Worm (Caenorhabditis elegans) whole organism, mixed stage, embryonic: Measurements from ENCODE around the gene leo-1.

Experiments
- mab-5 ChIP-seq: fragments of 150-350 bp; optimal IDR thresholded peaks from 2 replicates; lab custom pipeline; 2014; ENCODE audit warnings: missing biosample characterization, missing genetic modification characterization
- mep-1 ChIP-seq: fragments of 150-350 bp; optimal IDR thresholded peaks from 2 replicates; lab custom pipeline; 2017; ENCODE audit warnings: missing biosample characterization, missing genetic modification reagents, missing genetic modification characterization, inconsistent platforms
- nhr-237 ChIP-seq: fragments of 150-350 bp; optimal IDR thresholded peaks from 2 replicates; lab custom pipeline; 2014; ENCODE audit warnings: missing biosample characterization, missing genetic modification characterization
- nhr-28 ChIP-seq: fragments of 150-350 bp; optimal IDR thresholded peaks from 2 replicates; lab custom pipeline; 2014; ENCODE audit warnings: missing biosample characterization, missing genetic modification characterization
- nhr-76 ChIP-seq: sonication (generic microtip); optimal IDR thresholded peaks from 2 replicates; lab custom pipeline; 2017; ENCODE audit warnings: missing biosample characterization, missing genetic modification characterization
- snpc-4 ChIP-seq: fragments of 150-350 bp; optimal IDR thresholded peaks from 2 replicates; lab custom pipeline; 2014; ENCODE audit warnings: missing biosample characterization, missing genetic modification characterization
- sptf-1 ChIP-seq: sonication (generic microtip); optimal IDR thresholded peaks from 2 replicates; lab custom pipeline; 2017; ENCODE audit warnings: mild to moderate bottlenecking, missing genetic modification characterization, moderate library complexity, missing compliant biosample characterization
- unc-39 ChIP-seq: fragments of 150-350 bp; optimal IDR thresholded peaks from 2 replicates; lab custom pipeline; 2014; ENCODE audit warnings: missing biosample characterization, missing genetic modification characterization

DNA sequence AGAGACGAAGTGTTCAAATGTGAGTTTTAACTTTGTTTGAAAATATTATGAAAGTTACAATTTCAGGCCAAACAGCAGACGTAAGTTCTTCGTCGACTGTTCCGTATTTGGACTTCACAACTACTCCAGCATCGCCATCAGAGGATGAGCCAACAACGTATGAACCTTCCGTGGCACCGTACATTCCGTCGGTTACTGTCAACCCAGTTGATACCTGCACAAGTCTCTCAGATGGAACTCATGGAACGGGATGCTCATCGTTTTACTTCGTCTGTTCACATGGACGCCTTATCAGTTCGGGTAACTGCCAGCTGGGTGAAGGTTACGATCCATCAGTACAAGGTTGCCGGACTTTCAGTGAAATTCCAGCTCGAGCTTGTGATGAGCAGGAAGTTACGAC lies 46.5 kb upstream of the leo-1 start:
- TF ChIP-seq snpc-4 (tag; lab: Kevin White, UChicago) (no peak), nhr-237 (tag; lab: Kevin White, UChicago) (no peak), mab-5 (tag; lab: Kevin White, UChicago) (no peak), sptf-1 (tag; lab: Kevin White, UChicago) (no peak), nhr-76 (no peak), mep-1 (tag; lab: Kevin White, UChicago) (no peak), unc-39 (no peak), nhr-28 (tag; lab: Kevin White, UChicago) (no peak)
